Worm (Caenorhabditis elegans): ENCODE results near the gene dpff-1.

Gene dpff-1

DNA sequence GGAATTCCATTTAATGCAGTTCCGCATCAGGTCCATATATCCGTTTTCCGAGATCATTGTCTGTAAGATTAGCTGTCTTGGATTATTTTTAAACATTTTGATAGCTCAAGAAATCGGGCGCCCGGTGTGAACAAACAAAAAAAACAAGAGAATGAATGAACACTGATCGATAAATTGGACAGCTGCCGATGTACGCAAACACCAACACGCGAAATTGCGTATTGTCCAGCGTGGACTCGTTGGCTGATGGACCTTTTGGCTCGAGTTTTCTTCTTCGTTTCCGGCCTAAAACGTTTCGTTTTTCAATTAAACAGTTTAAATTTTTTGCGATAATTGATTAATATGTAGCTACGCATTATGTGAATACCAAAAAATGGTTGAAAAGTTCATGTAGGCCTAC lies at the start of gene dpff-1:
dpff-1 (minus strand) TSS at position 288 of the 400 bp plus-strand sequence.
- TF ChIP-seq ceh-48 (tag; optimal IDR thresholded peaks at IDR 0.05) (peak; percentile 85), ceh-6 (GFP tag; optimal IDR thresholded peaks at IDR 0.05) (no peak)

ce11 chrIII:5953913-5954290 lies 47.8 kb upstream of the dpff-1 start:
- TF ChIP-seq hlh-6 (tag; optimal IDR thresholded peaks at IDR 0.05) (peak; percentile 25), tbx-2 (tag; optimal IDR thresholded peaks at IDR 0.05) (peak; percentile 13), pat-9 (tag; optimal IDR thresholded peaks at IDR 0.05) (no peak)

ce11 chrIII:5953041-5953912 lies 47.1 kb upstream of the dpff-1 start:
- TF ChIP-seq eyg-1 (tag; optimal IDR thresholded peaks at IDR 0.05) (no peak), ceh-9 (tag; optimal IDR thresholded peaks at IDR 0.05) (no peak), T23F11.4 (GFP tag; optimal IDR thresholded peaks at IDR 0.05) (no peak), ceh-34 (tag; optimal IDR thresholded peaks at IDR 0.05) (no peak), K09A11.1 (tag; optimal IDR thresholded peaks at IDR 0.05; ENCODE audit: insufficient read depth) (no peak), dve-1 (tag; optimal IDR thresholded peaks at IDR 0.05) (no peak), fkh-6 (tag; optimal IDR thresholded peaks at IDR 0.05) (no peak), mec-3 (tag; optimal IDR thresholded peaks at IDR 0.05; ENCODE audit: borderline replicate concordance) (no peak), pqm-1 (tag; optimal IDR thresholded peaks at IDR 0.05) (no peak), ama-1 (optimal IDR thresholded peaks at IDR 0.05) (no peak), hlh-8 (tag; optimal IDR thresholded peaks at IDR 0.05) (no peak), che-1 (tag; optimal IDR thresholded peaks at IDR 0.05) (no peak), gmeb-2 (tag; optimal IDR thresholded peaks at IDR 0.05) (no peak), ceh-18 (tag; optimal IDR thresholded peaks at IDR 0.05) (no peak), hlh-30 (tag; optimal IDR thresholded peaks at IDR 0.05; ENCODE audit: insufficient read depth) (no peak)

ce11 chrIII:5951589-5952378 lies 45.6 kb upstream of the dpff-1 start:
- TF ChIP-seq hlh-30 (tag; optimal IDR thresholded peaks at IDR 0.05; ENCODE audit: insufficient read depth) (peak; percentile 30), ztf-16 (tag; optimal IDR thresholded peaks at IDR 0.05) (no peak), fkh-6 (tag; optimal IDR thresholded peaks at IDR 0.05) (no peak), pqm-1 (tag; optimal IDR thresholded peaks at IDR 0.05) (no peak), ahr-1 (tag; optimal IDR thresholded peaks at IDR 0.05) (no peak), sox-4 (tag; optimal IDR thresholded peaks at IDR 0.05) (no peak)

DNA sequence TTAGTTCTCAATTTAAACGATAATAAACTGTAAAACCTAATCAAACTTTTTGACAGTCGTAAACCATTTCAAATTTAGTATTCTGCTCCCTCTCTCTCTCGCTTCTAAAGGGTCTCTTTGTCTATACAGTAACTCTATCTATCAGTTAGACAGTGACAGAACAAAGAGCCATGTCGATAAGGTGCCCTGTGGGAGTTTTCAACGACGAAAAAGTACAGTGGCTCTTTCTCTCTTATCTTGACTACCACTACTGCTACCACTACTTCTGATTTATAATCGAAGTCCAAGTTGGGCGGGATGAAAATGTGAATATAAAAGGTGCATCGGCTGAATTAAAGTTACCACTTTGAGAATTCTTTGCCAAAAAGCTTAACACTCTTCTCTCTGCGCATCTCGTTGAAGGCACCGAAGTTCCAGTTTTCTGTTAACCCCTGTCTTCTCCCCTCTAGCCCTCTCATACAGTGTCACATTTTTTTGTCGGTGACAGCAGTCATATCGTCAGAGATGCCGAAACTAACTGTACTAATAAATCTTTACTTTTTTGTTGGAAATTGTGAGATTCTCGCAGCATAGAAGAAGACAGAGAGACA lies 44.7 kb upstream of the dpff-1 start:
- TF ChIP-seq T23F11.4 (GFP tag; optimal IDR thresholded peaks at IDR 0.05) (no peak), ceh-31 (tag; optimal IDR thresholded peaks at IDR 0.05) (no peak), dve-1 (tag; optimal IDR thresholded peaks at IDR 0.05) (no peak), ttx-3 (tag; optimal IDR thresholded peaks at IDR 0.05) (no peak), hlh-6 (tag; optimal IDR thresholded peaks at IDR 0.05) (no peak)

DNA sequence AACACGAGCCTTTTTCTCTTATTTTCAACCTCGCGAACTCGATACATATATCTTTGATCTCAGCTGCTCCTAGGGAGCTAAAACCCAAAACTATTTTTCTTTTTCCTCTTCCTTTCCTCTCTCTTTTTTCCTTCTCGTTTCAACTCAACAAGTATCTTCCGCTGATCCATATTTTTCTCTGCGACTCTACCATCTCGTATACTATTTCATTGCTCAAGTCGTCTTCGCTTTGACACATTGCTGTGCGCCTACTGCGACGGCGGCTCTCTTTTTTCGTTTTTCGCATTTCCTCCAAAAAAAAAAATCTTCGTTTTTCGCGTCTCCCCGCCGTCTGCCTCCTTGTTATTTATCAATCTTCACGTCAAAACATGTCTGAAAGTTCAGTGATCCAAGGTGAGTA lies 43.7 kb upstream of the dpff-1 start:
- TF ChIP-seq unc-55 (GFP tag; optimal IDR thresholded peaks at IDR 0.05): peak; percentile 21
- TF ChIP-seq ztf-16 (tag; optimal IDR thresholded peaks at IDR 0.05): no peak
- TF ChIP-seq pag-3 (tag; optimal IDR thresholded peaks at IDR 0.05; ENCODE audit: borderline replicate concordance): no peak
- TF ChIP-seq unc-42 (tag; optimal IDR thresholded peaks at IDR 0.05): peak; percentile 30
- TF ChIP-seq ceh-18 (tag; optimal IDR thresholded peaks at IDR 0.05): peak; percentile 40
- TF ChIP-seq hlh-15 (tag; optimal IDR thresholded peaks at IDR 0.05): no peak
